Worm (Caenorhabditis elegans): Measurements from ENCODE around the gene nmr-1.

Gene nmr-1

ce11 chrII:5465729-5466408 lies 19.5 kb upstream of the nmr-1 start, which contains the start of gene clr-1:
Gene clr-1 (plus strand): TSS chrII:5466358.
- TF ChIP-seq nhr-11 (tag; optimal IDR thresholded peaks at IDR 0.05) (no peak), egl-5 (tag; optimal IDR thresholded peaks at IDR 0.05) (no peak), snpc-4 (tag; optimal IDR thresholded peaks at IDR 0.05) (no peak), nfya-1 (tag; optimal IDR thresholded peaks at IDR 0.05; ENCODE audit: insufficient read depth) (peak; percentile 7)

- peak; percentile 41 for TF ChIP-seq nfya-1 (tag; optimal IDR thresholded peaks at IDR 0.05; ENCODE audit: insufficient read depth)
- no peak for TF ChIP-seq R02D3.7 (tag; optimal IDR thresholded peaks at IDR 0.05)
- no peak for TF ChIP-seq mml-1 (tag; optimal IDR thresholded peaks at IDR 0.05)
- peak; percentile 40 for TF ChIP-seq unc-62 (GFP tag; optimal IDR thresholded peaks at IDR 0.05)
- peak; percentile 58 for TF ChIP-seq fkh-10 (GFP tag; optimal IDR thresholded peaks at IDR 0.05)
- peak; percentile 56 for TF ChIP-seq lin-39 (tag; optimal IDR thresholded peaks at IDR 0.05)
Measured at ce11 chrII:5463692-5464300, 17.4 kb upstream of the nmr-1 start.

ce11 chrII:5460911-5461310 lies 14.5 kb upstream of the nmr-1 start:
- TF ChIP-seq ceh-28 (tag; optimal IDR thresholded peaks at IDR 0.05) (peak; percentile 47), pqm-1 (tag; optimal IDR thresholded peaks at IDR 0.05) (peak; percentile 22), nhr-12 (tag; optimal IDR thresholded peaks at IDR 0.05) (no peak), skn-1 (tag; optimal IDR thresholded peaks at IDR 0.05) (no peak)

ce11 chrII:5459534-5459933 lies 13.1 kb upstream of the nmr-1 start:
- TF ChIP-seq ceh-16 (tag; optimal IDR thresholded peaks at IDR 0.05), result no peak
- TF ChIP-seq pqm-1 (tag; optimal IDR thresholded peaks at IDR 0.05), result no peak
- TF ChIP-seq elt-3 (tag; optimal IDR thresholded peaks at IDR 0.05), result peak in 1 of 3 experiments; percentile 80
- TF ChIP-seq ceh-28 (tag; optimal IDR thresholded peaks at IDR 0.05), result no peak
- TF ChIP-seq elt-2 (tag; optimal IDR thresholded peaks at IDR 0.05), result no peak
- no peak for TF ChIP-seq unc-62 (GFP tag; optimal IDR thresholded peaks at IDR 0.05)
- no peak for TF ChIP-seq mdl-1 (tag; optimal IDR thresholded peaks at IDR 0.05)
- TF ChIP-seq nhr-28 (tag; optimal IDR thresholded peaks at IDR 0.05), result no peak
- no peak for TF ChIP-seq aly-2 (tag; optimal IDR thresholded peaks at IDR 0.05)
- TF ChIP-seq nhr-25 (tag; optimal IDR thresholded peaks at IDR 0.05), result peak; percentile 38
- peak; percentile 12 for TF ChIP-seq nhr-23 (tag; optimal IDR thresholded peaks at IDR 0.05)

- TF ChIP-seq elt-3 (tag; optimal IDR thresholded peaks at IDR 0.05), result peak in 1 of 3 experiments; percentile 16
- TF ChIP-seq ZK546.5 (tag; optimal IDR thresholded peaks at IDR 0.05), result no peak
Measured at ce11 chrII:5458683-5459410, 12.4 kb upstream of the nmr-1 start.

DNA sequence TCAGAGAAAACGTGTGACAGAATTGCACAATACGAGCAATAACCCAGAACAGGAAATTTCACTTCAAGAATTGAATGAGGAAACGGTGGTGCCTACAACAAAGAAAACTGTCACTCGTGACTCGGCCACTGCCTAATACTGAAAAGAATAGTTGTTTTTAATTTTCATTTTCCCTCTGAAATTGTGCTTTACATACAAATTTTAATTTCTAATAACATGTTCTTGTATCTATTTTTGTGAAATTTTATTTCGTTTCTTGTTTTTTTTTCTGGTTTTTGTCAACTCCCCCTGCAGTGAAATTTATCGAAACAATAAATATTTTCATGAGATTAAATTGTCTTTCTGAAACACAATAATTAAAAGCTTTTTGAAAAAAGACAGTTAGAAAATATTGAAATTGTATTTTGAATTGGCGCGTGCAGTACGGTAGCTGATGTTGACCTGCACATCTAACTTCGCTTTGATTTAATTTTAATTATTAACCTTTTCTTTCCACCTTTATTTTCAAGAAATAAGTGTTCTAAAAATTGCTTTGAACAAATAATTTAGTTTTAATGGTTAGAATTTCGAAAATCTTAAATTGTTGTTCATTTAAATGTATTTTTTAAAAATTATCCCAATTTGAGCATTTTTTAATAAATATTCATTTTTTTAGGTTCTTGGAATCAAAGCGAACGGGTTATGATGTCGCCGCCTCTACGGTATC lies 9.4 kb upstream of the nmr-1 start, which contains the start of gene daz-1:
Gene daz-1 (plus strand): TSS at position 656 of the 706 bp plus-strand sequence.
- TF ChIP-seq nhr-12 (tag; optimal IDR thresholded peaks at IDR 0.05) (no peak), unc-62 (GFP tag; optimal IDR thresholded peaks at IDR 0.05) (no peak), elt-1 (tag; optimal IDR thresholded peaks at IDR 0.05) (no peak), zag-1 (tag; optimal IDR thresholded peaks at IDR 0.05) (no peak), tbx-2 (tag; optimal IDR thresholded peaks at IDR 0.05) (no peak), ztf-4 (tag; optimal IDR thresholded peaks at IDR 0.05) (no peak), fkh-10 (GFP tag; optimal IDR thresholded peaks at IDR 0.05) (no peak), ztf-11 (tag; optimal IDR thresholded peaks at IDR 0.05) (no peak), R02D3.7 (tag; optimal IDR thresholded peaks at IDR 0.05) (no peak), daf-12 (tag; optimal IDR thresholded peaks at IDR 0.05) (no peak), nhr-237 (tag; optimal IDR thresholded peaks at IDR 0.05) (no peak), aly-2 (tag; optimal IDR thresholded peaks at IDR 0.05) (no peak), lin-15B (tag; optimal IDR thresholded peaks at IDR 0.05) (no peak), lsy-12 (tag; optimal IDR thresholded peaks at IDR 0.05) (no peak), nfya-1 (tag; optimal IDR thresholded peaks at IDR 0.05; ENCODE audit: insufficient read depth) (no peak), nhr-11 (tag; optimal IDR thresholded peaks at IDR 0.05) (no peak), snpc-4 (tag; optimal IDR thresholded peaks at IDR 0.05) (no peak), jun-1 (tag; optimal IDR thresholded peaks at IDR 0.05) (no peak)
